Fruit fly (Drosophila melanogaster): ENCODE data around the gene aly.

The aly gene

DNA sequence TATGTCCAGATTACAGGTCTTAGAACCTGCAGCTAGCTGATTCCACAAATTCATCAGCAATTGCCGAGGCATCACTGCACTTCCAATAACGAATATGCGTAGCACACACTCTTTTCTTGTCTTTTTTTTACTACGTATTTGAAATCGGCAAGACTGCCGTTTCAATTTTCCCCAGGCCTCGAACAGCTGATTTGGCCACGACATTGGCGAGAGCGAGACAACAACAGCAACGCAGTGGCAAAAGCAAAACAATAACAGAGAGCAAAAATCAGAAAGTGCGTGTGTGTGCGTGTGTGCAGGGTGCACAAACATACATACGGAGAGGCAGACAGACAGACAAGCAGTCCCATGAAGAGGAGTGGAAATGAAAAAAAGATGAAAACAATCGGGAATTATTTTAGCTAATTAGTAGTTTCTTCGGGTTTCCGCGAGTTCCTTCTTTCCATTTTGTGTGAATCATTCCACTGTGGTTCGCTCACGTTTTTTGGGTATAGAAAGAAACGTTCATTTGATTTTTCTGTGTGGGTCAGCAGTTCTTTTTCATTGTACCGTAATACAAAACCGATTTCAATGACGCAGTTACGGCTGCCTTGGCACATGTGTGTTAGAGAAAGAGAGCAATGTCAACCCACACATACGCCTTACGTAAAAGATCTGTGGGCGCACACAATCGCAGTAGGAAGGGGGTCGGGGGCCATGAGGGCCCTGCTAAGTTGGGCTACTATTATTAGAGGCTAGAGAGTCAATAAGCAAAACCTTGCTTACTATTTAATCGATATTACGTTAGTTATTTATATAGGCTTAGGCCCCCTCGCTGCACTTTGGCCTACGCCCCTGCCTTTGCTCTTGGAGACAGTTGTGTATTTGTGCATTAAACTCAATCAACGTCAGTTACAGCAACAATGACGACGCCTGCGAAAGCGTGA, 34.0 kb upstream of the aly start (continued):
- TF ChIP-seq nmo (GFP tag; optimal IDR thresholded peaks at IDR 0.05), result peak; percentile 97
- TF ChIP-seq Drgx (GFP tag; IDR thresholded peaks at IDR 0.05), result peak; percentile 100
- peak; percentile 90 for TF ChIP-seq CG8281 (tag; optimal IDR thresholded peaks at IDR 0.05)
- peak; percentile 98 for TF ChIP-seq CG4424 (GFP tag; optimal IDR thresholded peaks at IDR 0.05)
- peak; percentile 99 for TF ChIP-seq HLH3B (GFP tag; IDR thresholded peaks at IDR 0.05)
- peak; percentile 99 for TF ChIP-seq CG10209 (GFP tag; optimal IDR thresholded peaks at IDR 0.05)
- peak; percentile 97 for TF ChIP-seq ash1 (GFP tag; optimal IDR thresholded peaks at IDR 0.05)
- TF ChIP-seq CG1792 (GFP tag; optimal IDR thresholded peaks at IDR 0.05), result peak; percentile 98
- peak; percentile 63 for TF ChIP-seq pfk (GFP tag; optimal IDR thresholded peaks at IDR 0.05)
- TF ChIP-seq unc-4 (GFP tag; IDR thresholded peaks at IDR 0.05; ENCODE audit: partially characterized antibody), result peak; percentile 31; the same call in 1 of the 2 replicates
- peak; percentile 99 for TF ChIP-seq CG2199 (GFP tag; IDR thresholded peaks at IDR 0.05)
- no peak for TF ChIP-seq Hr39 (optimal IDR thresholded peaks at IDR 0.05)
- TF ChIP-seq sim (GFP tag; IDR thresholded peaks at IDR 0.05), result peak; percentile 97
- peak; percentile 91 for TF ChIP-seq trem (tag; optimal IDR thresholded peaks at IDR 0.05)
- peak; percentile 99 for TF ChIP-seq pum (GFP tag; optimal IDR thresholded peaks at IDR 0.05)
- TF ChIP-seq sd (tag; optimal IDR thresholded peaks at IDR 0.05), result peak; percentile 88
- TF ChIP-seq CG6854 (GFP tag; optimal IDR thresholded peaks at IDR 0.05), result peak; percentile 96
- TF ChIP-seq mam (GFP tag; optimal IDR thresholded peaks at IDR 0.05), result peak; percentile 99
- TF ChIP-seq lola (GFP tag; optimal IDR thresholded peaks at IDR 0.05), result peak in 1 of 3 experiments; percentile 93
- no peak for TF ChIP-seq Sin3A (optimal IDR thresholded peaks at IDR 0.05)
- peak; percentile 98 for TF ChIP-seq unpg (GFP tag; optimal IDR thresholded peaks at IDR 0.05)
- TF ChIP-seq Poxn (GFP tag; IDR thresholded peaks at IDR 0.05), result peak; percentile 97
- peak; percentile 98 for TF ChIP-seq CG16863 (GFP tag; optimal IDR thresholded peaks at IDR 0.05)
- peak; percentile 89 for TF ChIP-seq Adf1 (GFP tag; IDR thresholded peaks at IDR 0.05)
- TF ChIP-seq CG32767 (GFP tag; IDR thresholded peaks at IDR 0.05), result peak; percentile 99
- peak; percentile 81 for TF ChIP-seq Nf-YC (tag; optimal IDR thresholded peaks at IDR 0.05)
- TF ChIP-seq ssp (GFP tag; IDR thresholded peaks at IDR 0.05), result peak; percentile 94
- peak; percentile 66 for TF ChIP-seq MESR4 (GFP tag; optimal IDR thresholded peaks at IDR 0.05)
- peak; percentile 98 for TF ChIP-seq Oli (tag; optimal IDR thresholded peaks at IDR 0.05)
- TF ChIP-seq CG2712 (tag; optimal IDR thresholded peaks at IDR 0.05), result peak; percentile 97
- TF ChIP-seq bsh (GFP tag; optimal IDR thresholded peaks at IDR 0.05), result peak; percentile 96 to 97
- peak; percentile 93 for TF ChIP-seq CG11560 (tag; IDR thresholded peaks at IDR 0.05)
- peak; percentile 97 for TF ChIP-seq kay (GFP tag; optimal IDR thresholded peaks at IDR 0.05)
- peak; percentile 12 for TF ChIP-seq BEAF-32 (GFP tag; optimal IDR thresholded peaks at IDR 0.05)
- peak; percentile 99 for TF ChIP-seq E2f1 (GFP tag; IDR thresholded peaks at IDR 0.05)
- TF ChIP-seq CG9727 (GFP tag; optimal IDR thresholded peaks at IDR 0.05), result peak; percentile 99
- TF ChIP-seq Scr (GFP tag; IDR thresholded peaks at IDR 0.05; ENCODE audit: partially characterized antibody), result no peak; the same call in 1 of the 2 replicates
- peak; percentile 98 for TF ChIP-seq gt (GFP tag; IDR thresholded peaks at IDR 0.05)
- TF ChIP-seq ap (GFP tag; IDR thresholded peaks at IDR 0.05), result peak; percentile 99
- TF ChIP-seq kah (GFP tag; optimal IDR thresholded peaks at IDR 0.05), result peak; percentile 92
- TF ChIP-seq CG14710 (tag; optimal IDR thresholded peaks at IDR 0.05), result peak; percentile 91
- TF ChIP-seq lab (GFP tag; optimal IDR thresholded peaks at IDR 0.05), result peak; percentile 100
- TF ChIP-seq CG17385 (GFP tag; optimal IDR thresholded peaks at IDR 0.05), result peak; percentile 94
- TF ChIP-seq br (optimal IDR thresholded peaks at IDR 0.05), result no peak
- TF ChIP-seq CG5953 (GFP tag; IDR thresholded peaks at IDR 0.05), result peak; percentile 99
- TF ChIP-seq CG3407 (GFP tag; optimal IDR thresholded peaks at IDR 0.05), result peak; percentile 96
- peak; percentile 38 to 99 for TF ChIP-seq eve (GFP tag; optimal IDR thresholded peaks at IDR 0.05)
- peak; percentile 95 for TF ChIP-seq CG11696 (GFP tag; IDR thresholded peaks at IDR 0.05)
- TF ChIP-seq Optix (GFP tag; IDR thresholded peaks at IDR 0.05), result peak; percentile 100

All from whole organism, embryonic.